5 worm cellular contexts compared by ENCODE assay signal in the genomic region with DNA sequence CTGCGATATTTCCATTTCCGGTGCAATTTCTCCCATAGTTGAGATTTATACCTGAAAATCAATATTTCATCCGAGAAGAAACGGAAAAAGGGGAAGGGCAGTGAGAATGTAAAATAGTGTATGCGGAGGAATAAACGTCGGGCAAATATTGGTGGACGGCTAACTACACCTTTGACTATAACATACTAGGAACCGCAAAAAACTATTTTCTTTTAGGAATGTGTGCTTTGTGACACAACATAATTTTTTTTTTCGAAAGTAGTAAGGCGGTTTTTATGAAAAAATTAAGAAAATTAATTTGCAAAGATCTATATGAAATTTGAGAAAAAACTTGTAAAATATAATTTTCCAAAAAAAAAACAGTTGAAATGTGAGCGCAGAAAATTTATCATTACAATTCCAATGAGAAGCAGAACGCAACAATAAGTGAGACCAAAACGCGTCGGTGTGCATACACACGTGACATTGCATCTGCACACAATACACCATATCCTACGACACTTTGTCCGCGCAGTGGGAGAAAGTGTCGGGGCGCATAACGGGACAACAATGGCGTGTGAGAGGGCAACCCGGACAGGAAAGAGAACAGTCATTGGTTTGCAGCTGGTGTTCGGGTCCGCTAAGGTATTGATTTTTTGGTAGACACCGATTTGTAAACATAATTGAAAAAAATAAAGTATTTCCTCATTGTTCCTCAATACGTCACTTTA.
TF ChIP-seq lines count a peak whose summit lies in the region.

A gene (minus strand): TSS at position 51 of the 710 bp plus-strand sequence.
A gene (plus strand): TSS at position 515 of the 710 bp plus-strand sequence.

TF ChIP-seq in whole organism, L1 larva, 84 proteins besides CTCF, POLR2A, EP300 and RAD21 (continues in another document):
- TF ChIP-seq lin-13 (GFP tag; optimal IDR thresholded peaks at IDR 0.05; lab: Kevin White, UChicago) (peak; percentile 24), grh-1 (GFP tag; IDR thresholded peaks at IDR 0.05; lab: Robert Waterston, UW) (no peak), F16B12.6 (tag; optimal IDR thresholded peaks at IDR 0.05; lab: Kevin White, UChicago) (peak; percentile 89), ceh-90 (tag; optimal IDR thresholded peaks at IDR 0.05; lab: Kevin White, UChicago) (no peak), lin-14 (GFP tag; optimal IDR thresholded peaks at IDR 0.05; lab: Kevin White, UChicago) (peak; percentile 78), mdl-1 (tag; optimal IDR thresholded peaks at IDR 0.05; lab: Kevin White, UChicago) (peak; percentile 49 to 87), skn-1 (tag; optimal IDR thresholded peaks at IDR 0.05; lab: Kevin White, UChicago) (no peak), ztf-11 (tag; optimal IDR thresholded peaks at IDR 0.05; lab: Kevin White, UChicago) (peak in 1 of 2 experiments; percentile 40), hlh-17 (GFP tag; optimal IDR thresholded peaks at IDR 0.05; lab: Kevin White, UChicago; ENCODE audit: borderline replicate concordance) (no peak), isw-1 (GFP tag; IDR thresholded peaks at IDR 0.05; lab: Robert Waterston, UW) (peak; percentile 5; the same call in 1 of the 2 replicates), nhr-77 (tag; optimal IDR thresholded peaks at IDR 0.05; lab: Kevin White, UChicago) (no peak), hpl-2 (GFP tag; optimal IDR thresholded peaks at IDR 0.05; lab: Kevin White, UChicago) (no peak), fkh-10 (GFP tag; optimal IDR thresholded peaks at IDR 0.05; lab: Kevin White, UChicago) (no peak), unc-30 (tag; optimal IDR thresholded peaks at IDR 0.05; lab: Kevin White, UChicago) (no peak), C16A3.4 (tag; optimal IDR thresholded peaks at IDR 0.05; lab: Kevin White, UChicago) (peak; percentile 35), efl-3 (GFP tag; optimal IDR thresholded peaks at IDR 0.05; lab: Kevin White, UChicago) (no peak)

TF ChIP-seq in whole organism, L3 larva, 47 proteins besides CTCF, POLR2A, EP300 and RAD21 (continues in another document):
- TF ChIP-seq elt-3 (tag; optimal IDR thresholded peaks at IDR 0.05; lab: Kevin White, UChicago) = no peak
- no peak for TF ChIP-seq nhr-237 (tag; optimal IDR thresholded peaks at IDR 0.05; lab: Kevin White, UChicago)
- TF ChIP-seq pqm-1 (tag; optimal IDR thresholded peaks at IDR 0.05; lab: Kevin White, UChicago) = no peak
- no peak for TF ChIP-seq egl-5 (tag; optimal IDR thresholded peaks at IDR 0.05; lab: Kevin White, UChicago)
- TF ChIP-seq mdl-1 (tag; optimal IDR thresholded peaks at IDR 0.05; lab: Kevin White, UChicago) = peak; percentile 64
- no peak for TF ChIP-seq ceh-82 (tag; optimal IDR thresholded peaks at IDR 0.05; lab: Kevin White, UChicago)
- no peak for TF ChIP-seq ZK546.5 (tag; optimal IDR thresholded peaks at IDR 0.05; lab: Kevin White, UChicago)
- TF ChIP-seq ceh-9 (tag; optimal IDR thresholded peaks at IDR 0.05; lab: Kevin White, UChicago) = no peak
- TF ChIP-seq tbx-2 (tag; optimal IDR thresholded peaks at IDR 0.05; lab: Kevin White, UChicago) = no peak
- TF ChIP-seq elt-2 (tag; optimal IDR thresholded peaks at IDR 0.05; lab: Kevin White, UChicago) = peak; percentile 41
- TF ChIP-seq aly-2 (tag; optimal IDR thresholded peaks at IDR 0.05; lab: Kevin White, UChicago) = no peak
- TF ChIP-seq skn-1 (tag; optimal IDR thresholded peaks at IDR 0.05; lab: Kevin White, UChicago) = peak; percentile 33
- TF ChIP-seq hmg-11 (tag; optimal IDR thresholded peaks at IDR 0.05; lab: Kevin White, UChicago) = peak; percentile 83
- peak; percentile 29 for TF ChIP-seq ceh-28 (tag; optimal IDR thresholded peaks at IDR 0.05; lab: Kevin White, UChicago)
- TF ChIP-seq fkh-10 (GFP tag; optimal IDR thresholded peaks at IDR 0.05; lab: Kevin White, UChicago) = no peak
- no peak for TF ChIP-seq nhr-76 (tag; optimal IDR thresholded peaks at IDR 0.05; lab: Kevin White, UChicago)
- TF ChIP-seq snpc-4 (tag; optimal IDR thresholded peaks at IDR 0.05; lab: Kevin White, UChicago) = peak; percentile 0
- TF ChIP-seq fos-1 (tag; optimal IDR thresholded peaks at IDR 0.05; lab: Kevin White, UChicago) = no peak

TF ChIP-seq in whole organism, early embryonic, 17 proteins besides CTCF, POLR2A, EP300 and RAD21:
- TF ChIP-seq hmg-4 (GFP tag; optimal IDR thresholded peaks at IDR 0.05; lab: Kevin White, UChicago) (peak; percentile 56), tbx-37 (GFP tag; conservative IDR thresholded peaks at IDR 0.05; lab: Robert Waterston, UW) (no peak)

TF ChIP-seq in whole organism, midembryonic, 9 proteins besides CTCF, POLR2A, EP300 and RAD21:
- TF ChIP-seq T22C8.4 (GFP tag; IDR thresholded peaks at IDR 0.05; lab: Robert Waterston, UW) (peak; percentile 38; the same call in 1 of the 2 replicates), klf-2 (GFP tag; conservative IDR thresholded peaks at IDR 0.05; lab: Robert Waterston, UW) (no peak), flt-1 (GFP tag; IDR thresholded peaks at IDR 0.05; lab: Robert Waterston, UW) (no peak), med-1 (GFP tag; optimal IDR thresholded peaks at IDR 0.05; lab: Kevin White, UChicago; ENCODE audit: insufficient read depth) (no peak), ztf-23 (GFP tag; IDR thresholded peaks at IDR 0.05; lab: Robert Waterston, UW) (no peak)

TF ChIP-seq in whole organism, young adult, 124 proteins besides CTCF, POLR2A, EP300 and RAD21:
- TF ChIP-seq nhr-80 (tag; optimal IDR thresholded peaks at IDR 0.05; lab: Kevin White, UChicago) (peak; percentile 42), C06A6.2 (GFP tag; conservative IDR thresholded peaks at IDR 0.05; lab: Robert Waterston, UW) (no peak), hsf-1 (GFP tag; IDR thresholded peaks at IDR 0.05; lab: Robert Waterston, UW) (no peak), lin-40 (tag; optimal IDR thresholded peaks at IDR 0.05; lab: Kevin White, UChicago) (peak; percentile 39), akir-1 (GFP tag; optimal IDR thresholded peaks at IDR 0.05; lab: Kevin White, UChicago) (no peak), him-1 (tag; optimal IDR thresholded peaks at IDR 0.05; lab: Kevin White, UChicago) (no peak), dox-1 (GFP tag; IDR thresholded peaks at IDR 0.05; lab: Robert Waterston, UW) (0 out of 2 replicates have a peak, but pooled peaks have one; percentile 20), let-607 (tag; optimal IDR thresholded peaks at IDR 0.05; lab: Kevin White, UChicago) (peak in 1 of 2 experiments; percentile 3), lin-54 (GFP tag; optimal IDR thresholded peaks at IDR 0.05; lab: Kevin White, UChicago) (no peak)
